Worm (Caenorhabditis elegans) whole organism, L4 larva: ENCODE measurements around the gene Y17G7B.8.

ENCODE experiments used
- F26F4.8 ChIP-seq: fragments of 200-800 bp; sonication (Bioruptor generic); conservative IDR thresholded peaks from 2 replicates; pipeline ENCODE4 v1.3.6; 2022; ENCODE audit warnings: missing genetic modification characterization, missing compliant biosample characterization
- R02D3.7 ChIP-seq: fragments of 150-350 bp; sonication (generic microtip); optimal IDR thresholded peaks from 3 replicates; lab custom pipeline; 2014; ENCODE audit warnings: missing biosample characterization, missing genetic modification characterization
- T26A8.4 ChIP-seq: fragments of 200-800 bp; sonication (Bioruptor generic); IDR thresholded peaks from 2 replicates; pipeline ENCODE4 v1.3.6; 2022; ENCODE audit warnings: missing genetic modification characterization, missing compliant biosample characterization
- ZK337.2 ChIP-seq: fragments of 200-800 bp; sonication (Bioruptor generic); IDR thresholded peaks from 2 replicates; pipeline ENCODE4 v1.3.6; 2022; ENCODE audit warnings: missing genetic modification reagents, missing genetic modification characterization, missing compliant biosample characterization
- ZK546.5 ChIP-seq, 2 experiments: sonication (generic microtip); optimal IDR thresholded peaks; 2 replicates each; lab custom pipeline; 2017; ENCODE audit warnings: missing biosample characterization in 2 of 2, missing genetic modification characterization in 2 of 2
- aha-1 ChIP-seq: fragments of 150-350 bp; peaks from one replicate; lab custom pipeline; 2014; ENCODE audit warnings: missing biosample characterization, missing genetic modification characterization
- ama-1 ChIP-seq: fragments of 150-350 bp; optimal IDR thresholded peaks from 2 replicates; lab custom pipeline; 2014; ENCODE audit warnings: inconsistent platforms, mixed read lengths
- ceh-20 ChIP-seq: fragments of 200-800 bp; sonication (Bioruptor generic); IDR thresholded peaks from 2 replicates; pipeline ENCODE4 v1.3.6; 2022; ENCODE audit warnings: missing genetic modification reagents, missing genetic modification characterization, missing compliant biosample characterization
- ceh-32 ChIP-seq: sonication (generic microtip); optimal IDR thresholded peaks from 2 replicates; lab custom pipeline; 2016; ENCODE audit warnings: mild to moderate bottlenecking, missing genetic modification characterization, missing compliant biosample characterization; ENCODE audit not compliant: poor library complexity
- ces-1 ChIP-seq: fragments of 150-350 bp; sonication (generic microtip); optimal IDR thresholded peaks from 4 replicates; lab custom pipeline; 2014; ENCODE audit warnings: missing biosample characterization, missing genetic modification reagents, missing genetic modification characterization
- daf-16 ChIP-seq, 3 experiments: sonication (generic microtip); optimal IDR thresholded peaks; 2 replicates each; lab custom pipeline; 2016 to 2017; ENCODE audit warnings: missing genetic modification characterization in 3 of 3, missing genetic modification reagents in 3 of 3, mild to moderate bottlenecking in 2 of 3, missing compliant biosample characterization in 2 of 3, missing biosample characterization in 1 of 3, moderate library complexity in 1 of 3
- dmd-6 ChIP-seq: fragments of 200-800 bp; sonication (Bioruptor generic); IDR thresholded peaks from 2 replicates; pipeline ENCODE4 v1.3.6; 2022; ENCODE audit warnings: missing genetic modification reagents, missing genetic modification characterization, missing compliant biosample characterization
- dpl-1 ChIP-seq: fragments of 150-350 bp; optimal IDR thresholded peaks from 2 replicates; lab custom pipeline; 2014; ENCODE audit warnings: missing biosample characterization, missing genetic modification reagents, missing genetic modification characterization
- duxl-1 ChIP-seq: sonication (generic microtip); optimal IDR thresholded peaks from 2 replicates; lab custom pipeline; 2016; ENCODE audit warnings: mild to moderate bottlenecking, missing genetic modification characterization, moderate library complexity, missing compliant biosample characterization; ENCODE audit not compliant: poor library complexity
- dve-1 ChIP-seq: sonication (generic microtip); optimal IDR thresholded peaks from 2 replicates; lab custom pipeline; 2017; ENCODE audit warnings: antibody characterized with exemption, mild to moderate bottlenecking, missing genetic modification characterization, missing compliant biosample characterization; ENCODE audit not compliant: insufficient read depth
- hif-1 ChIP-seq, 2 experiments: sonication (generic microtip); optimal IDR thresholded peaks; 2 replicates each; lab custom pipeline; 2016 to 2017; ENCODE audit warnings: missing compliant biosample characterization in 2 of 2, missing genetic modification characterization in 2 of 2, missing genetic modification reagents in 2 of 2, missing genotype in 2 of 2, mild to moderate bottlenecking in 1 of 2
- hlh-11 ChIP-seq: fragments of 200-800 bp; sonication (Bioruptor generic); optimal IDR thresholded peaks from 2 replicates; lab custom pipeline; 2018; ENCODE audit warnings: mild to moderate bottlenecking, missing genetic modification characterization, missing compliant biosample characterization
- lin-1 ChIP-seq: fragments of 200-800 bp; sonication (Bioruptor generic); IDR thresholded peaks from 2 replicates; pipeline ENCODE4 v1.3.6; 2022; ENCODE audit warnings: missing genetic modification reagents, missing genetic modification characterization, missing compliant biosample characterization
- lin-15B ChIP-seq: fragments of 150-350 bp; sonication (generic microtip); optimal IDR thresholded peaks from 3 replicates; lab custom pipeline; 2014; ENCODE audit warnings: missing biosample characterization, missing genetic modification characterization
- lin-39 ChIP-seq: fragments of 150-350 bp; optimal IDR thresholded peaks from 2 replicates; lab custom pipeline; 2014; ENCODE audit warnings: missing biosample characterization, missing genetic modification reagents, missing genetic modification characterization
- madf-5 ChIP-seq, 2 experiments: fragments of 200-800 bp; sonication (Bioruptor generic); IDR thresholded peaks; 2 replicates each; pipeline ENCODE4 v1.3.6; 2022; ENCODE audit warnings: missing compliant biosample characterization in 2 of 2, missing genetic modification characterization in 2 of 2
- madf-9 ChIP-seq: fragments of 200-800 bp; sonication (Bioruptor generic); conservative IDR thresholded peaks from 2 replicates; pipeline ENCODE4 v1.3.6; 2022; ENCODE audit warnings: missing genetic modification reagents, missing genetic modification characterization, missing compliant biosample characterization
- mdt-29 ChIP-seq: fragments of 200-800 bp; sonication (Bioruptor generic); IDR thresholded peaks from 2 replicates; pipeline ENCODE4 v1.3.6; 2022; ENCODE audit warnings: missing genetic modification reagents, missing genetic modification characterization, missing compliant biosample characterization
- mep-1 ChIP-seq: fragments of 150-350 bp; sonication (generic microtip); optimal IDR thresholded peaks from 3 replicates; lab custom pipeline; 2014; ENCODE audit warnings: missing biosample characterization, missing genetic modification characterization
- nhr-10 ChIP-seq: fragments of 150-350 bp; optimal IDR thresholded peaks from 2 replicates; lab custom pipeline; 2014; ENCODE audit warnings: missing biosample characterization, missing genetic modification characterization
- nhr-25 ChIP-seq: sonication (generic microtip); optimal IDR thresholded peaks from 2 replicates; lab custom pipeline; 2017; ENCODE audit warnings: missing genetic modification characterization, mild to moderate bottlenecking, missing compliant biosample characterization, antibody characterized with exemption, moderate library complexity, borderline replicate concordance; ENCODE audit not compliant: insufficient read depth
- nhr-28 ChIP-seq: fragments of 150-350 bp; optimal IDR thresholded peaks from 2 replicates; lab custom pipeline; 2014; ENCODE audit warnings: missing biosample characterization, missing genetic modification characterization
- nhr-76 ChIP-seq: fragments of 150-350 bp; optimal IDR thresholded peaks from 2 replicates; lab custom pipeline; 2014; ENCODE audit warnings: missing biosample characterization, missing genetic modification characterization
- pha-4 ChIP-seq, 2 experiments: fragments of 150-350 bp in 1 of 2; fragments of 200-800 bp in 1 of 2; sonication (Bioruptor generic) in 1 of 2; IDR thresholded peaks in 1 of 2; optimal IDR thresholded peaks in 1 of 2; 2 replicates each; pipeline versions ENCODE4 v1.3.6 to Lab custom; 2014 to 2022; ENCODE audit warnings: missing genetic modification characterization in 2 of 2, missing genetic modification reagents in 2 of 2, missing biosample characterization in 1 of 2, missing compliant biosample characterization in 1 of 2
- pqm-1 ChIP-seq: sonication (generic microtip); optimal IDR thresholded peaks from 2 replicates; lab custom pipeline; 2017; ENCODE audit warnings: missing biosample characterization, missing genetic modification characterization
- saeg-2 ChIP-seq: fragments of 200-800 bp; sonication (Bioruptor generic); IDR thresholded peaks from 2 replicates; pipeline ENCODE4 v1.3.6; 2022; ENCODE audit warnings: missing genetic modification reagents, missing genetic modification characterization, missing compliant biosample characterization
- set-16 ChIP-seq: fragments of 200-800 bp; sonication (Bioruptor generic); IDR thresholded peaks from 2 replicates; pipeline ENCODE4 v1.3.6; 2022; ENCODE audit warnings: missing genetic modification reagents, missing genetic modification characterization, missing compliant biosample characterization
- snpc-1.2 ChIP-seq: fragments of 200-800 bp; sonication (Bioruptor generic); IDR thresholded peaks from 2 replicates; pipeline ENCODE4 v1.3.6; 2022; ENCODE audit warnings: missing genetic modification reagents, missing genetic modification characterization, missing compliant biosample characterization
- tag-97 ChIP-seq: fragments of 200-800 bp; sonication (Bioruptor generic); IDR thresholded peaks from 2 replicates; pipeline ENCODE4 v1.3.6; 2022; ENCODE audit warnings: missing genetic modification characterization, missing compliant biosample characterization
- tra-1 ChIP-seq: fragments of 200-800 bp; sonication (Bioruptor generic); IDR thresholded peaks from 2 replicates; pipeline ENCODE4 v1.3.6; 2022; ENCODE audit warnings: missing genetic modification reagents, missing genetic modification characterization, missing compliant biosample characterization
- unc-62 ChIP-seq, 3 experiments: fragments of 150-350 bp in 1 of 3; sonication (generic microtip); optimal IDR thresholded peaks in 2 of 3; peaks in 1 of 3; 1 replicate in 1 of 3; 2 replicates in 2 of 3; lab custom pipeline; 2014 to 2017; ENCODE audit warnings: missing biosample characterization in 3 of 3, missing genetic modification characterization in 3 of 3, missing genetic modification reagents in 3 of 3, missing genotype in 1 of 3
- zfp-3 ChIP-seq: fragments of 200-800 bp; sonication (Bioruptor generic); conservative IDR thresholded peaks from 2 replicates; pipeline ENCODE4 v1.3.6; 2022; ENCODE audit warnings: missing genetic modification reagents, missing genetic modification characterization, missing compliant biosample characterization
- zip-2 ChIP-seq: fragments of 150-350 bp; optimal IDR thresholded peaks from 2 replicates; lab custom pipeline; 2014; ENCODE audit warnings: missing biosample characterization, missing genetic modification characterization
- ztf-7 ChIP-seq: fragments of 150-350 bp; optimal IDR thresholded peaks from 2 replicates; lab custom pipeline; 2014; ENCODE audit warnings: missing biosample characterization, missing genetic modification characterization

Gene Y17G7B.8

DNA sequence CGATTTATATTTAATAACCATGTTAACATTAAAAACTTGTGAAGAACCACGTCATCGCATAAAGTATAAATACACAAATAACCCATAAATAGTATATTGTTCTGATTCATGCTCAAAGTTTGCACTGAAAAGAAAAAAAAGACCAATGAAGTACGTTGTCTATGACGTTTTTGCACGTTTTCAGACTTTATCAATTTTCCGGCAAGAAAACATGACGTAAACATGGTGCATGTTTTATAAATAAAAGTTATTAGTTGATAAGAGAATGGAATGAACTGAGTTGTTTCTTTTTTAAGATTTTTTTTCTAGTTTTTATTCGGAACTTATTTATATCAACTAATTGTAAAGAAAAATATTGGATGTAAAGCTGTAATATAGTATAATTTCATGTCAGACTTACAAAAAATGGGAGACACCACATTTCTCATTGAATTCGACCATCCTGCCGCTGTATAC lies 37.2 kb upstream of the Y17G7B.8 start, which contains the start of gene arrd-8 (continued):
- TF ChIP-seq lin-15B (tag; lab: Kevin White, UChicago) = no peak
- TF ChIP-seq tag-97 (GFP tag; lab: Robert Waterston, UW) = no peak
- TF ChIP-seq tra-1 = no peak
- peak; percentile 17 for TF ChIP-seq hlh-11 (tag; lab: Kevin White, UChicago)
- TF ChIP-seq madf-5 (GFP tag; IDR thresholded peaks at IDR 0.05; lab: Robert Waterston, UW) = no peak
- TF ChIP-seq ZK337.2 (GFP tag; lab: Robert Waterston, UW) = no peak

DNA sequence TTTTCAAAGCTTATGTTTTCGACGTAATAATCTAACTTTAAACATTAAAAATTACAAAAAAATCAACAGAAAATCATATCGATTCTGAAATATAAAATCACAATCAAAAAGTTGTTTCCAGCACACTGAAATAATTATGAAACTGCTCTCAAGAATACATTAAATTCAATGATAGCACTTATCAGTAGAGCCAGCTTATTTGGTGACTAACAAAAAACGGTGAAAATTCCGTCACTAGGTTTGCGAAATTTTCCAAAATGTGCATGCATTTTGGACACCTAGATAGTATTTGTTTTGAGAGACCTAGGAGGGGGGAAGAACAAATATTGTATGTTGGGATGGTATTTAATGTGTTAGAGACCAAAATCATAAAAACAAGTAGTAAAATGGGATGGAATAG lies 35.5 kb upstream of the Y17G7B.8 start:
- TF ChIP-seq tag-97 (GFP tag; lab: Robert Waterston, UW) = no peak
- peak; percentile 91 for TF ChIP-seq pqm-1 (tag; lab: Kevin White, UChicago)
- no peak for TF ChIP-seq ZK546.5 (tag; optimal IDR thresholded peaks at IDR 0.05; lab: Kevin White, UChicago)
- no peak for TF ChIP-seq R02D3.7
- TF ChIP-seq daf-16 (GFP tag; optimal IDR thresholded peaks at IDR 0.05; lab: Kevin White, UChicago) = no peak
- peak; percentile 48 for TF ChIP-seq daf-16 (tag; optimal IDR thresholded peaks at IDR 0.05; lab: Kevin White, UChicago)
- TF ChIP-seq lin-39 (tag; lab: Kevin White, UChicago) = no peak
- peak; percentile 33 for TF ChIP-seq dve-1 (tag; lab: Kevin White, UChicago)
- peak; percentile 43; the same call in 1 of the 2 replicates for TF ChIP-seq dmd-6 (GFP tag; lab: Robert Waterston, UW)
- TF ChIP-seq nhr-28 (tag; lab: Kevin White, UChicago) = peak; percentile 41
- peak; percentile 14 for TF ChIP-seq hlh-11 (tag; lab: Kevin White, UChicago)
- TF ChIP-seq zip-2 (tag; lab: Kevin White, UChicago) = no peak
- TF ChIP-seq, all 104 proteins: peak for 6

DNA sequence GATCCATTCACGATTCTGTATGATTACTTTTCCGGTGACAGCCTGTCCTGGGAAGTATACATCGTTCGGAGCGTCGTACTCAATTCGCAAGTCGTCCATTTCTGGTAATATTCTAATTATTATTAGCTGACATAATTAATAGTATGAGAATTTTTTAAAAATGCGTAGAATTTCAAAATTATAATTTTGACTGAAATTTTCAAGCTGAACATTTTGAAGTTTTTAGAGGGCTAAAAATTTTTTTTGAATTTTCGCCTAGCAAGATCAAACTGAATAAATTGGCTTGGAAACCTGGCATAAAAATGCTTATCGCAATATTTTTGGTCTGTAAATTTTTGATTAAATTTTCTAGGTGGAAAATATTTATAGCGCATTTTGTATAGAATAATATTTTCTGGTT lies 35.0 kb upstream of the Y17G7B.8 start, which contains the start of gene arrd-7:
TSS of gene arrd-7 (minus strand) at position 101 of the 400 bp plus-strand sequence.
- peak in 1 of 2 experiments; percentile 45 for TF ChIP-seq unc-62 (GFP tag; optimal IDR thresholded peaks at IDR 0.05 in 1 of 2; lab: Kevin White, UChicago)
- no peak for TF ChIP-seq unc-62 (tag; optimal IDR thresholded peaks at IDR 0.05; lab: Kevin White, UChicago)
- TF ChIP-seq nhr-10 = no peak

DNA sequence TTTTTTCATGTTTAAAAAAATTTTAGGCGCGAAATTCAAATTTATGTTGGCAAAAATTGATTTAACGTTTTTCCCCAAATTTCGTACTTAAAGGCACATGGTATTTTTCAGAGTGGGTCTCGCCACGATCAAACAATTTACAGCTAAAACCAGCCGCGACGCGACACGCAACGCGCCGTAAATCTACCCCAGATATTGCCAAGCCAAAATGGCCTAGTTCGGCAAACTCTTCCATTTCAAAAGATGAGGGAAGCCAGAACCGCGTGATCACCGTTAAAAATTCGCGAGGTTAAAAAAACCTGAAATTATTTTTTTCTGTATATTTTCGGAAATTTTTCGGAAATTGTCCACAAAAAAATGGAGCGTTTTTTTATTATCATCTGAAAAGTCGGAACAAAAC lies 32.3 kb upstream of the Y17G7B.8 start:
- no peak for TF ChIP-seq ces-1 (GFP tag; lab: Kevin White, UChicago)
- TF ChIP-seq F26F4.8 (GFP tag; lab: Robert Waterston, UW) = no peak
- TF ChIP-seq ZK546.5 (tag; optimal IDR thresholded peaks at IDR 0.05; lab: Kevin White, UChicago) = no peak
- TF ChIP-seq zfp-3 (GFP tag; lab: Robert Waterston, UW) = 0 out of 2 replicates have a peak, but pooled peaks have one; percentile 17
- peak in 1 of 2 experiments; percentile 17 for TF ChIP-seq hif-1 (tag; optimal IDR thresholded peaks at IDR 0.05; lab: Kevin White, UChicago)
- TF ChIP-seq dpl-1 = no peak
- TF ChIP-seq hlh-11 (tag; lab: Kevin White, UChicago) = no peak
- no peak for TF ChIP-seq saeg-2 (GFP tag; lab: Robert Waterston, UW)
- TF ChIP-seq dve-1 (tag; lab: Kevin White, UChicago) = peak; percentile 9
- TF ChIP-seq snpc-1.2 (GFP tag; lab: Robert Waterston, UW) = no peak
- no peak for TF ChIP-seq zip-2 (tag; lab: Kevin White, UChicago)
- peak; percentile 52 for TF ChIP-seq mep-1 (tag; lab: Kevin White, UChicago)
- 0 out of 2 replicates have a peak, but pooled peaks have one; percentile 17 for TF ChIP-seq lin-1 (GFP tag; lab: Robert Waterston, UW)

ce11 chrII:12058298-12058697 lies 30.8 kb upstream of the Y17G7B.8 start:
- TF ChIP-seq ztf-7 (no peak), T26A8.4 (GFP tag; lab: Robert Waterston, UW) (no peak), duxl-1 (peak; percentile 24), lin-39 (tag; lab: Kevin White, UChicago) (no peak), dpl-1 (no peak), nhr-76 (no peak), aha-1 (tag; lab: Kevin White, UChicago) (peak; percentile 52), lin-15B (tag; lab: Kevin White, UChicago) (no peak), set-16 (no peak), ama-1 (lab: Kevin White, UChicago) (no peak), mdt-29 (0 out of 2 replicates have a peak, but pooled peaks have one; percentile 13), pha-4 (GFP tag; IDR thresholded peaks at IDR 0.05; lab: Robert Waterston, UW) (no peak), pha-4 (tag; optimal IDR thresholded peaks at IDR 0.05; lab: Kevin White, UChicago) (no peak), ceh-32 (no peak), mep-1 (tag; lab: Kevin White, UChicago) (no peak), nhr-25 (tag; lab: Kevin White, UChicago) (no peak), madf-9 (GFP tag; lab: Robert Waterston, UW) (no peak), ceh-20 (GFP tag; lab: Robert Waterston, UW) (peak; percentile 20; the same call in 1 of the 2 replicates), pqm-1 (tag; lab: Kevin White, UChicago) (no peak), hif-1 (tag; optimal IDR thresholded peaks at IDR 0.05; lab: Kevin White, UChicago) (no peak)
